Worm (Caenorhabditis elegans): ENCODE measurements around the gene unc-103.

DNA sequence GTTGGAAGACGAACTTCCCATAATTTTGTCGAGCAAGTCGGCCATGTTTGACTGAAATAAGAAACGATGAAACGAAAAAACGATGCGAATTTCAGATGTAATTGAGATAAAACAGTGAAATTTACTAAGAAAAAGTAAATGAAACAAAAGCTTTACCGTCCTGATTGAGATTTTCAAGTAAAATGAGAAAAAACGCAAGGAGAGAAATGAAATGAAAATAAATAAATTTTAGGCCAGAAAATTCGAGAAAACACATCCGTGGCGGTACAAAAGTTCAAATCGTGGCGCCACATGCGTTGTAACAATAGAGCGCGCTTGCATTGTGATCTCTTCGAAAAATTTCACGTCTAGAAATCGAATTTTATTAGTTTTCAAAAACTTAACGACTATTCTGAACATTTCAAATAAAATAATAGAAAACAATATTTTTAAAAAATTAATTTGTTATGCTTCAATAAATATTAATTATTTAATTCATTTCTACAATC lies 61.0 kb downstream of the unc-103 start, which contains the start of the genes hrde-1 and C16C10.13:
- TF ChIP-seq him-1 (tag; optimal IDR thresholded peaks at IDR 0.05) (no peak), dao-5 (tag; optimal IDR thresholded peaks at IDR 0.05) (no peak), W03F9.2 (tag; optimal IDR thresholded peaks at IDR 0.05) (peak; percentile 75)

Data from whole organism, L4/young adult.